Worm (Caenorhabditis elegans) whole organism, L3 larva: ENCODE results near the gene tbg-1.

Experiments
- ceh-28 ChIP-seq: fragments of 150-350 bp; optimal IDR thresholded peaks from 2 replicates; lab custom pipeline; 2014; ENCODE audit warnings: missing biosample characterization, missing genetic modification reagents, missing genetic modification characterization
- ceh-9 ChIP-seq: sonication (generic microtip); optimal IDR thresholded peaks from 2 replicates; lab custom pipeline; 2018; ENCODE audit warnings: missing biosample characterization, missing genetic modification characterization
- egl-5 ChIP-seq: fragments of 150-350 bp; optimal IDR thresholded peaks from 2 replicates; lab custom pipeline; 2017; ENCODE audit warnings: missing biosample characterization, missing genetic modification reagents, missing genetic modification characterization, inconsistent platforms
- elt-2 ChIP-seq: sonication (generic microtip); optimal IDR thresholded peaks from 2 replicates; lab custom pipeline; 2016; ENCODE audit warnings: missing genetic modification reagents, mild to moderate bottlenecking, missing genetic modification characterization, missing compliant biosample characterization
- hmg-11 ChIP-seq: sonication (generic microtip); optimal IDR thresholded peaks from 2 replicates; lab custom pipeline; 2016; ENCODE audit warnings: missing genetic modification characterization, missing compliant biosample characterization
- jun-1 ChIP-seq: fragments of 150-350 bp; optimal IDR thresholded peaks from 2 replicates; lab custom pipeline; 2014; ENCODE audit warnings: missing biosample characterization, missing genetic modification reagents, missing genetic modification characterization
- lin-15B ChIP-seq: fragments of 150-350 bp; optimal IDR thresholded peaks from 2 replicates; lab custom pipeline; 2014; ENCODE audit warnings: missing biosample characterization, missing genetic modification characterization
- lin-39 ChIP-seq: fragments of 150-350 bp; optimal IDR thresholded peaks from 2 replicates; lab custom pipeline; 2018; ENCODE audit warnings: missing biosample characterization, missing genetic modification reagents, missing genetic modification characterization
- nfya-1 ChIP-seq: sonication (generic microtip); optimal IDR thresholded peaks from 2 replicates; lab custom pipeline; 2017; ENCODE audit warnings: missing genetic modification characterization, mild to moderate bottlenecking, missing compliant biosample characterization, antibody characterized with exemption, moderate library complexity; ENCODE audit not compliant: insufficient read depth
- nhr-11 ChIP-seq: fragments of 150-350 bp; optimal IDR thresholded peaks from 2 replicates; lab custom pipeline; 2014; ENCODE audit warnings: missing biosample characterization, missing genetic modification characterization
- nhr-76 ChIP-seq: fragments of 150-350 bp; sonication (generic microtip); optimal IDR thresholded peaks from 5 replicates; lab custom pipeline; 2014; ENCODE audit warnings: missing biosample characterization, missing genetic modification characterization
- pha-4 ChIP-seq: fragments of 150-350 bp; optimal IDR thresholded peaks from 2 replicates; lab custom pipeline; 2014; ENCODE audit warnings: missing biosample characterization, missing genetic modification reagents, missing genetic modification characterization
- pqm-1 ChIP-seq: fragments of 150-350 bp; optimal IDR thresholded peaks from 2 replicates; lab custom pipeline; 2017; ENCODE audit warnings: missing biosample characterization, missing genetic modification characterization, inconsistent platforms
- snpc-4 ChIP-seq: fragments of 150-350 bp; optimal IDR thresholded peaks from 2 replicates; lab custom pipeline; 2014; ENCODE audit warnings: missing biosample characterization, missing genetic modification characterization
- tbx-2 ChIP-seq: sonication (generic microtip); optimal IDR thresholded peaks from 2 replicates; lab custom pipeline; 2016; ENCODE audit warnings: mild to moderate bottlenecking, missing genetic modification characterization, missing compliant biosample characterization
- unc-39 ChIP-seq: sonication (generic microtip); optimal IDR thresholded peaks from 4 replicates; lab custom pipeline; 2017; ENCODE audit warnings: missing biosample characterization, missing genetic modification characterization
- ztf-11 ChIP-seq: fragments of 150-350 bp; optimal IDR thresholded peaks from 2 replicates; lab custom pipeline; 2014; ENCODE audit warnings: missing biosample characterization, missing genetic modification characterization

tbg-1 gene

ce11 chrIII:9582240-9582639, 46.7 kb downstream of the tbg-1 start, which contains the start of gene C48B4.3:
C48B4.3 (minus strand) TSS chrIII:9582388.
- peak; percentile 92 for TF ChIP-seq pqm-1 (tag; lab: Kevin White, UChicago)
- peak; percentile 59 for TF ChIP-seq elt-2 (tag; lab: Kevin White, UChicago)
- TF ChIP-seq egl-5 (tag; lab: Kevin White, UChicago) = no peak
- peak; percentile 65 for TF ChIP-seq pha-4 (tag; lab: Kevin White, UChicago)
- TF ChIP-seq jun-1 (tag; lab: Kevin White, UChicago) = peak; percentile 42
- TF ChIP-seq ceh-9 (tag; lab: Kevin White, UChicago) = no peak
- TF ChIP-seq ztf-11 (tag; lab: Kevin White, UChicago) = no peak
- TF ChIP-seq, all 47 proteins: peak for 4

ce11 chrIII:9580039-9580891, 48.7 kb downstream of the tbg-1 start, which contains the start of gene ced-7:
ced-7 (minus strand) TSS chrIII:9580089.
- TF ChIP-seq lin-15B (tag; lab: Kevin White, UChicago) = peak; percentile 67
- TF ChIP-seq hmg-11 (tag; lab: Kevin White, UChicago) = no peak
- TF ChIP-seq ceh-28 = peak; percentile 12
- TF ChIP-seq nhr-11 (tag; lab: Kevin White, UChicago) = no peak
- TF ChIP-seq nfya-1 (tag; lab: Kevin White, UChicago) = peak; percentile 46
- TF ChIP-seq snpc-4 (tag; lab: Kevin White, UChicago) = peak; percentile 27
- no peak for TF ChIP-seq tbx-2 (tag; lab: Kevin White, UChicago)
- TF ChIP-seq nhr-76 = no peak
- TF ChIP-seq unc-39 (tag; lab: Kevin White, UChicago) = no peak
- peak; percentile 19 for TF ChIP-seq pha-4 (tag; lab: Kevin White, UChicago)
- peak; percentile 22 for TF ChIP-seq lin-39 (tag; lab: Kevin White, UChicago)
